Worm (Caenorhabditis elegans): ENCODE data around the gene jmjd-5.

Gene jmjd-5

DNA sequence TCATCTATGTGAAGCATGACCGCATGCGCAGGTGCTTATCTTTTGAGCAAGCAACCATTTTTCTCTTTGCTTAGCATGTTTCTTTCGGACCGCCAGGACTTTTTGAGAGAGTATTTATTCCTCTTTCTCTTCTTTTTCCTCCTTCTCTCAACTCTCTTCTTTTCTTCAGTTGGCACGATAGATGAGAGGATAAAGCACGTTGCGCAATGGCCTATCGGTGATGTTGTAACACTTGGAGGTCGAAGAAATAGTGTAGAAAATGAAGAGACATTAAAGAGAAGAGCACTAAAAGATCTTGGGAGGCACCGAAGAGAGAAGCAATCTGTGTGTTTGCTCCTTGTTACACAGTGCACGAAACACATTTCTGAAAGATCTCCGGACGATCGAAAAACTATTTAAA, 43.6 kb upstream of the jmjd-5 start:
- TF ChIP-seq hmg-1.2 (GFP tag; IDR thresholded peaks at IDR 0.05) (peak; percentile 45; the same call in 1 of the 2 replicates), mxl-1 (tag; optimal IDR thresholded peaks at IDR 0.05) (no peak)

- no peak for TF ChIP-seq sptf-2 (GFP tag; optimal IDR thresholded peaks at IDR 0.05)
- TF ChIP-seq F39B2.1 (GFP tag; IDR thresholded peaks at IDR 0.05): no peak
- no peak for TF ChIP-seq Y53F4B.3 (GFP tag; IDR thresholded peaks at IDR 0.05)
- no peak for TF ChIP-seq tlf-1 (GFP tag; optimal IDR thresholded peaks at IDR 0.05)
- TF ChIP-seq unc-62 (GFP tag; optimal IDR thresholded peaks at IDR 0.05): no peak
- peak; percentile 40 for TF ChIP-seq lin-40 (tag; optimal IDR thresholded peaks at IDR 0.05)
- no peak for TF ChIP-seq nhr-90 (tag; optimal IDR thresholded peaks at IDR 0.05)
- TF ChIP-seq nfyb-1 (GFP tag; IDR thresholded peaks at IDR 0.05): no peak
- TF ChIP-seq cebp-2 (GFP tag; IDR thresholded peaks at IDR 0.05): no peak
- no peak for TF ChIP-seq efl-1 (GFP tag; optimal IDR thresholded peaks at IDR 0.05)
- TF ChIP-seq Y67H2A.10 (GFP tag; conservative IDR thresholded peaks at IDR 0.05): no peak
- no peak for TF ChIP-seq hrde-1 (tag; optimal IDR thresholded peaks at IDR 0.05; ENCODE audit: borderline replicate concordance)
- TF ChIP-seq nhr-80 (tag; optimal IDR thresholded peaks at IDR 0.05): peak; percentile 6
Measured at ce11 chrV:11087119-11087518, 40.2 kb upstream of the jmjd-5 start.

- TF ChIP-seq die-1 (tag; optimal IDR thresholded peaks at IDR 0.05): peak; percentile 13
- TF ChIP-seq let-526 (GFP tag; IDR thresholded peaks at IDR 0.05): no peak
- TF ChIP-seq pha-4 (tag; optimal IDR thresholded peaks at IDR 0.05): no peak
Measured at ce11 chrV:11087519-11087998, 39.7 kb upstream of the jmjd-5 start, which contains the start of gene Y42A5A.1. Gene Y42A5A.1, plus strand, starts transcription at chrV:11087948.

- TF ChIP-seq T26A5.8 (tag; optimal IDR thresholded peaks at IDR 0.05) (no peak), F10E7.11 (tag; optimal IDR thresholded peaks at IDR 0.05) (no peak)
Measured at ce11 chrV:11093163-11094091, 33.9 kb upstream of the jmjd-5 start, which contains the start of gene lact-8. Gene lact-8, minus strand, starts transcription at chrV:11093607.

DNA sequence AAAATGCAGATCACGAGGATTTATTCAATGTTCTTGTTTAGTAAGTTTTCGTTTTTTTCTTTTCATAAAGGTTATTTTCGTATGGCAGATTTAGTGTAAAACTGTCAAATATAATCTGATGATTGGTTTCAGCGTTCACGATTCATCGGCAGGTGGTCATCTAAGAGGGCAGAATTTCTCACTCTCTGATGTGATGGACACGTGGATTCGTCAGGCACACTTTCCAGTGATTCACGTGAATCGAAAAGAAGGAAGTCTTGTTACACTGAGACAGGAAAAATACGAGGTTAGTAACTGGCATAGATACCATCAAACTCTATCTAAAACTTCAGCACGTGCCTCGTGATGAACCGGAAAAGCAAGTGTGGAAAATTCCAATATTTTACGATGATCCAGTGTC, 32.6 kb upstream of the jmjd-5 start:
- TF ChIP-seq lin-40 (tag; optimal IDR thresholded peaks at IDR 0.05) (peak; percentile 51), sdz-38 (tag; optimal IDR thresholded peaks at IDR 0.05) (no peak), somi-1 (GFP tag; optimal IDR thresholded peaks at IDR 0.05) (peak; percentile 43), ccch-3 (GFP tag; optimal IDR thresholded peaks at IDR 0.05) (no peak), ztf-26 (tag; optimal IDR thresholded peaks at IDR 0.05) (peak; percentile 78), lsl-1 (GFP tag; optimal IDR thresholded peaks at IDR 0.05) (no peak), snpc-1.1 (tag; optimal IDR thresholded peaks at IDR 0.05; ENCODE audit: insufficient read depth) (no peak), F52B5.7 (tag; optimal IDR thresholded peaks at IDR 0.05) (no peak), T07F8.4 (tag; optimal IDR thresholded peaks at IDR 0.05) (no peak), tlf-1 (GFP tag; optimal IDR thresholded peaks at IDR 0.05) (no peak)

ce11 chrV:11095873-11096272, 31.4 kb upstream of the jmjd-5 start, which contains the start of gene Y42A5A.3:
Gene Y42A5A.3, minus strand, starts transcription at chrV:11095973.
- TF ChIP-seq ztf-28 (GFP tag; IDR thresholded peaks at IDR 0.05): no peak
- TF ChIP-seq ceh-27 (GFP tag; optimal IDR thresholded peaks at IDR 0.05): no peak
- no peak for TF ChIP-seq F10E7.11 (tag; optimal IDR thresholded peaks at IDR 0.05)
- no peak for TF ChIP-seq F22D6.2 (tag; optimal IDR thresholded peaks at IDR 0.05)
- no peak for TF ChIP-seq lin-54 (GFP tag; optimal IDR thresholded peaks at IDR 0.05)

Measured in whole organism, young adult.